Worm (Caenorhabditis elegans) whole organism, L3 larva: ENCODE measurements around the gene taf-6.2.

Source experiments
- aly-2 ChIP-seq: fragments of 150-350 bp; optimal IDR thresholded peaks from 2 replicates; lab custom pipeline; 2014; ENCODE audit warnings: missing biosample characterization, missing genetic modification characterization
- ama-1 ChIP-seq: fragments of 150-350 bp; optimal IDR thresholded peaks from 2 replicates; lab custom pipeline; 2018
- ceh-28 ChIP-seq: fragments of 150-350 bp; optimal IDR thresholded peaks from 2 replicates; lab custom pipeline; 2014; ENCODE audit warnings: missing biosample characterization, missing genetic modification reagents, missing genetic modification characterization
- ceh-9 ChIP-seq: sonication (generic microtip); optimal IDR thresholded peaks from 2 replicates; lab custom pipeline; 2018; ENCODE audit warnings: missing biosample characterization, missing genetic modification characterization
- daf-12 ChIP-seq: fragments of 150-350 bp; optimal IDR thresholded peaks from 2 replicates; lab custom pipeline; 2014; ENCODE audit warnings: missing biosample characterization, missing genetic modification reagents, missing genetic modification characterization
- egl-27 ChIP-seq: sonication (generic microtip); optimal IDR thresholded peaks from 4 replicates; lab custom pipeline; 2017; ENCODE audit warnings: missing biosample characterization, missing genetic modification reagents, missing genetic modification characterization
- egl-5 ChIP-seq: fragments of 150-350 bp; optimal IDR thresholded peaks from 2 replicates; lab custom pipeline; 2017; ENCODE audit warnings: missing biosample characterization, missing genetic modification reagents, missing genetic modification characterization, inconsistent platforms
- elt-2 ChIP-seq: sonication (generic microtip); optimal IDR thresholded peaks from 2 replicates; lab custom pipeline; 2016; ENCODE audit warnings: missing genetic modification reagents, mild to moderate bottlenecking, missing genetic modification characterization, missing compliant biosample characterization
- eor-1 ChIP-seq, 2 experiments: fragments of 150-350 bp; optimal IDR thresholded peaks; 2 replicates each; lab custom pipeline; 2014 to 2018; ENCODE audit warnings: missing biosample characterization in 2 of 2, missing genetic modification characterization in 2 of 2
- fkh-10 ChIP-seq: sonication (generic microtip); optimal IDR thresholded peaks from 2 replicates; lab custom pipeline; 2017; ENCODE audit warnings: missing biosample characterization, missing genetic modification reagents, missing genetic modification characterization
- fkh-2 ChIP-seq: fragments of 150-350 bp; optimal IDR thresholded peaks from 2 replicates; lab custom pipeline; 2014; ENCODE audit warnings: missing biosample characterization, missing genetic modification reagents, missing genetic modification characterization
- hmg-11 ChIP-seq: sonication (generic microtip); optimal IDR thresholded peaks from 2 replicates; lab custom pipeline; 2016; ENCODE audit warnings: missing genetic modification characterization, missing compliant biosample characterization
- lin-15B ChIP-seq: fragments of 150-350 bp; optimal IDR thresholded peaks from 2 replicates; lab custom pipeline; 2014; ENCODE audit warnings: missing biosample characterization, missing genetic modification characterization
- lin-39 ChIP-seq: fragments of 150-350 bp; optimal IDR thresholded peaks from 2 replicates; lab custom pipeline; 2018; ENCODE audit warnings: missing biosample characterization, missing genetic modification reagents, missing genetic modification characterization
- mdl-1 ChIP-seq: fragments of 150-350 bp; optimal IDR thresholded peaks from 2 replicates; lab custom pipeline; 2014; ENCODE audit warnings: missing biosample characterization, missing genetic modification characterization
- nfya-1 ChIP-seq: sonication (generic microtip); optimal IDR thresholded peaks from 2 replicates; lab custom pipeline; 2017; ENCODE audit warnings: missing genetic modification characterization, mild to moderate bottlenecking, missing compliant biosample characterization, antibody characterized with exemption, moderate library complexity; ENCODE audit not compliant: insufficient read depth
- nhr-11 ChIP-seq: fragments of 150-350 bp; optimal IDR thresholded peaks from 2 replicates; lab custom pipeline; 2014; ENCODE audit warnings: missing biosample characterization, missing genetic modification characterization
- nhr-12 ChIP-seq: fragments of 150-350 bp; optimal IDR thresholded peaks from 2 replicates; lab custom pipeline; 2014; ENCODE audit warnings: missing biosample characterization, missing genetic modification characterization
- nhr-23 ChIP-seq: fragments of 150-350 bp; optimal IDR thresholded peaks from 2 replicates; lab custom pipeline; 2014; ENCODE audit warnings: missing biosample characterization, missing genetic modification reagents, missing genetic modification characterization
- nhr-237 ChIP-seq: fragments of 150-350 bp; optimal IDR thresholded peaks from 2 replicates; lab custom pipeline; 2014; ENCODE audit warnings: missing biosample characterization, missing genetic modification characterization
- nhr-25 ChIP-seq: sonication (generic microtip); optimal IDR thresholded peaks from 2 replicates; lab custom pipeline; 2017; ENCODE audit warnings: missing biosample characterization, missing genetic modification characterization
- nhr-28 ChIP-seq: fragments of 150-350 bp; optimal IDR thresholded peaks from 2 replicates; lab custom pipeline; 2014; ENCODE audit warnings: missing biosample characterization, missing genetic modification characterization
- nhr-43 ChIP-seq: sonication (generic microtip); optimal IDR thresholded peaks from 2 replicates; lab custom pipeline; 2016; ENCODE audit warnings: mild to moderate bottlenecking, missing genetic modification characterization, missing compliant biosample characterization; ENCODE audit not compliant: poor library complexity, severe bottlenecking
- nhr-76 ChIP-seq: fragments of 150-350 bp; sonication (generic microtip); optimal IDR thresholded peaks from 5 replicates; lab custom pipeline; 2014; ENCODE audit warnings: missing biosample characterization, missing genetic modification characterization
- pha-4 ChIP-seq: fragments of 150-350 bp; optimal IDR thresholded peaks from 2 replicates; lab custom pipeline; 2014; ENCODE audit warnings: missing biosample characterization, missing genetic modification reagents, missing genetic modification characterization
- pqm-1 ChIP-seq: fragments of 150-350 bp; optimal IDR thresholded peaks from 2 replicates; lab custom pipeline; 2017; ENCODE audit warnings: missing biosample characterization, missing genetic modification characterization, inconsistent platforms
- skn-1 ChIP-seq: fragments of 150-350 bp; optimal IDR thresholded peaks from 2 replicates; lab custom pipeline; 2014; ENCODE audit warnings: missing biosample characterization, missing genetic modification characterization
- snpc-4 ChIP-seq: fragments of 150-350 bp; optimal IDR thresholded peaks from 2 replicates; lab custom pipeline; 2014; ENCODE audit warnings: missing biosample characterization, missing genetic modification characterization
- tbx-2 ChIP-seq: sonication (generic microtip); optimal IDR thresholded peaks from 2 replicates; lab custom pipeline; 2016; ENCODE audit warnings: mild to moderate bottlenecking, missing genetic modification characterization, missing compliant biosample characterization
- zag-1 ChIP-seq: fragments of 150-350 bp; optimal IDR thresholded peaks from 2 replicates; lab custom pipeline; 2014; ENCODE audit warnings: missing biosample characterization, missing genetic modification characterization
- ztf-11 ChIP-seq: fragments of 150-350 bp; optimal IDR thresholded peaks from 2 replicates; lab custom pipeline; 2014; ENCODE audit warnings: missing biosample characterization, missing genetic modification characterization
- ztf-4 ChIP-seq: fragments of 150-350 bp; optimal IDR thresholded peaks from 2 replicates; lab custom pipeline; 2014; ENCODE audit warnings: missing biosample characterization, missing genetic modification characterization

taf-6.2 gene

DNA sequence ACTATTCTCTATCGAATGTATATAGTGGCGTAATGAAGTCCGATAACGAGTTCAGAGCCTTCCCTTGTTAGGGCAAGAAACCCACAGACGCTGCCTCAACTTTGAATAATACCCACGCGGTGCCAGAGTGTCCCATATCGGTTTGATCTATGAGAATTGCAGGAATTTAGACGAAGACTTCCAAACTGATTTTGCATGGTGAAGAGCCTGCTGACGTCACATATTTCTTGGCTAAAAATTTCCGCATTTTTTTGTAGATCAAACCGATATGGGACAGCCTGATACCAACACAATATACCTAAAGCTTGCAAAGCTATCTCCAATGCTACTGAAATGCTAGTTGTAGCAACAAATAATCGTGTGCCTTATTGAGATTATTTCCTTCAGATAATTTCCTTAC lies 47.3 kb upstream of the taf-6.2 start:
- TF ChIP-seq fkh-10 (GFP tag; lab: Kevin White, UChicago) (no peak), pqm-1 (tag; lab: Kevin White, UChicago) (no peak), aly-2 (no peak), nhr-76 (tag; lab: Kevin White, UChicago) (no peak), ceh-9 (no peak), daf-12 (tag; lab: Kevin White, UChicago) (no peak), nhr-237 (no peak), elt-2 (no peak), nfya-1 (tag; lab: Kevin White, UChicago) (no peak), eor-1 (tag; optimal IDR thresholded peaks at IDR 0.05; lab: Kevin White, UChicago) (no peak), nhr-11 (no peak), nhr-43 (tag; lab: Kevin White, UChicago) (no peak), fkh-2 (tag; lab: Kevin White, UChicago) (no peak), snpc-4 (no peak)
- TF ChIP-seq, all 47 proteins: peak for 0

DNA sequence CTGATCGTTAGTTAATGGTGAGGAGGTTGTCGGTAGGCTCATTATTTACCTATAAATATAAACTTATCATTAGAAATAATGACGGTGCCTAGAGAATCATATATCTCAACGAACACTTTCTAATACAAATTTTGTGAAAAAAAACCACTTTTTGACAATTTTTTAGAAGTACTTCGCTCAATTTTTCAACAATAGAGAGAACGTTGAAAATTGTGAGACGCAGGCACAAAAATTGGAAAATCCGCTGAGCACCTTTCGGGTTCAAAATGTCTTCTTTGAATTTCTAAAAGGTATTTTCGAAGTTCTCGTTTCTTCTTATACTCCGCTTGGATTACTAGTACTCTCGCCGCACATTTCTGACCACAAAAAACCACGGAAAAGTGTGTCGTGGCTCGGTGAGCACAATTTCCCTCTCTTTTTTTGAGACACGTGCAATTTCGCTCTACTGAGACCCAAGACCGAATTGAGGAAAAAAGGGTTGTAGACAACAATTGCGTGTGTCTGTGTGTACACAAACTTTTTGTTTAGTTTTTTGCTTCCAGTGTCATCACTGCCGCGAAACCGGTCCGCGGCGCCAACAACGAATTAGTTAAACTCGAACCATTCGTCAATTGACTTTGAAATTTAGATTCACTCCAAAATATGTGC lies 46.4 kb upstream of the taf-6.2 start, which contains the start of gene nape-1:
nape-1 (minus strand) TSS at position 51 of the 648 bp plus-strand sequence.
- TF ChIP-seq ceh-9 (no peak), hmg-11 (tag; lab: Kevin White, UChicago) (peak; percentile 42), nfya-1 (tag; lab: Kevin White, UChicago) (peak; percentile 54), pha-4 (tag; lab: Kevin White, UChicago) (peak; percentile 99), fkh-10 (GFP tag; lab: Kevin White, UChicago) (no peak), egl-5 (peak; percentile 41), lin-39 (tag; lab: Kevin White, UChicago) (peak; percentile 46), lin-15B (tag; lab: Kevin White, UChicago) (peak; percentile 59), pqm-1 (tag; lab: Kevin White, UChicago) (peak; percentile 31), elt-2 (peak; percentile 35)

DNA sequence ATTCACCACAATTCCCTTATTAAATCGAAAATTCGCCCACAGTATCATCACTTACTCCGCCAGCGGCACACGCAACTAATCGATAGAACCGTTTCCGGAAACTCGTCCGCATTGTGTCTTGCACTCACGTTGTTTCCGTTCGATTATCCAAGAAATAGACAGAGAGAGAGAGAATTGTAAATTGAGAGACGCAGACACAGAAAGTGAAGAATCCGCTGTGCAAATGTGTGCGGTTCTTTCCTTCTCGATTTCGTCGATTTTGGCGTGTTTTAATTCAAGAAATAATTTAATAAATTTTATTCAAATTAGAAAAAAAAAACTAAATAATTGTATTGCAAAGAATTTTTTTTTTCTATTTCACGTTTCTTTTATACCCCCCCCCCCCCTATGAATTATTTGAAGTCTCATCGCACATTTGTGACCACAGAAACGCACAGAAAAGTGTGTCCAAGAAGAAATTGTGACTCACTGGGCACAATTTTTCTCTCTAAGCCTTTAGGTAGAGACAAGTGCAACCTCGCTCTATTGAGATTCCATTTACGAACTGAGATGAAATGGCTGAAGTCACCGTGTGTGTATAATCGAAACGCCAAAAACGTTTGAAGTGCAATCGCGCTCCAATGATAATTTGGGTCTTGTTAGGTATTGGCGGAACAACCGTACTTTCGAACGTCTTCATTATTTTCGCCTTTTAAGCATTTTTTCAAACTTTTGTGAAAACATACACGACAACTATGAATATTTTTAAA lies 44.3 kb upstream of the taf-6.2 start, which contains the start of gene nape-2:
nape-2 (minus strand) TSS at position 271 of the 749 bp plus-strand sequence.
- TF ChIP-seq tbx-2 (tag; lab: Kevin White, UChicago): no peak
- TF ChIP-seq pha-4 (tag; lab: Kevin White, UChicago): peak; percentile 31
- TF ChIP-seq skn-1: no peak
- TF ChIP-seq fkh-10 (GFP tag; lab: Kevin White, UChicago): no peak
- peak; percentile 33 for TF ChIP-seq lin-39 (tag; lab: Kevin White, UChicago)
- TF ChIP-seq lin-15B (tag; lab: Kevin White, UChicago): peak; percentile 23

DNA sequence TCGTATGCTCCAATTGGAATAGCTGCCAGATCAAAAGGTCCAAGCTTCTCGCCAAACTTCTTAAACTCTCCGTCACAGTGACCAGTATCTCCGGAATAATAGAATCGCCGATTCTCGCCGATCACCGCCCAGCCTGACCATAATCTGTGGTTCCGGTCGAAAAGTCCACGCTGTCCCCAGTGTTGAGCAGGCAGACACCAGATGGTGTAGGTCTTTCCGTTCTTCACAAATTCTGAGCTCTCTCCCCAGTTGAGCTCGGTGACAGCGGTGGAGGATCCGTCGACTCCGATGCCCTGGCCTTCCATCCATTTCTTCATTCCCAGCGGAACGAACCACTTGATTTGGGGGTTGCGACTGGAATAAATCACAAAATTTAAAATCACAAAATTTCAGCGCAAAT lies 41.7 kb upstream of the taf-6.2 start:
- TF ChIP-seq ama-1 (no peak), ztf-11 (tag; lab: Kevin White, UChicago) (no peak), ceh-9 (no peak), nhr-28 (tag; lab: Kevin White, UChicago) (no peak), ztf-4 (no peak), fkh-10 (GFP tag; lab: Kevin White, UChicago) (no peak), nhr-237 (no peak), nhr-76 (tag; lab: Kevin White, UChicago) (no peak), zag-1 (tag; lab: Kevin White, UChicago) (no peak), pha-4 (tag; lab: Kevin White, UChicago) (no peak), nhr-23 (no peak), lin-39 (tag; lab: Kevin White, UChicago) (no peak), mdl-1 (tag; lab: Kevin White, UChicago) (no peak), pqm-1 (tag; lab: Kevin White, UChicago) (no peak), nhr-12 (tag; lab: Kevin White, UChicago) (no peak), egl-27 (tag; lab: Kevin White, UChicago) (no peak), nhr-25 (tag; lab: Kevin White, UChicago) (no peak), ceh-28 (tag; lab: Kevin White, UChicago) (no peak)
- TF ChIP-seq, all 47 proteins: peak for 0
